Fruit fly (Drosophila melanogaster) ovary, adult (tissue): ENCODE data around the gene CG13252.

Source experiments
- CG17801 ChIP-seq: fragments of 200-800 bp; optimal IDR thresholded peaks from 2 replicates; lab custom pipeline; 2019; ENCODE audit warnings: missing biosample characterization, mild to moderate bottlenecking, missing genetic modification characterization, moderate library complexity; ENCODE audit not compliant: partially characterized antibody

The CG13252 gene

DNA sequence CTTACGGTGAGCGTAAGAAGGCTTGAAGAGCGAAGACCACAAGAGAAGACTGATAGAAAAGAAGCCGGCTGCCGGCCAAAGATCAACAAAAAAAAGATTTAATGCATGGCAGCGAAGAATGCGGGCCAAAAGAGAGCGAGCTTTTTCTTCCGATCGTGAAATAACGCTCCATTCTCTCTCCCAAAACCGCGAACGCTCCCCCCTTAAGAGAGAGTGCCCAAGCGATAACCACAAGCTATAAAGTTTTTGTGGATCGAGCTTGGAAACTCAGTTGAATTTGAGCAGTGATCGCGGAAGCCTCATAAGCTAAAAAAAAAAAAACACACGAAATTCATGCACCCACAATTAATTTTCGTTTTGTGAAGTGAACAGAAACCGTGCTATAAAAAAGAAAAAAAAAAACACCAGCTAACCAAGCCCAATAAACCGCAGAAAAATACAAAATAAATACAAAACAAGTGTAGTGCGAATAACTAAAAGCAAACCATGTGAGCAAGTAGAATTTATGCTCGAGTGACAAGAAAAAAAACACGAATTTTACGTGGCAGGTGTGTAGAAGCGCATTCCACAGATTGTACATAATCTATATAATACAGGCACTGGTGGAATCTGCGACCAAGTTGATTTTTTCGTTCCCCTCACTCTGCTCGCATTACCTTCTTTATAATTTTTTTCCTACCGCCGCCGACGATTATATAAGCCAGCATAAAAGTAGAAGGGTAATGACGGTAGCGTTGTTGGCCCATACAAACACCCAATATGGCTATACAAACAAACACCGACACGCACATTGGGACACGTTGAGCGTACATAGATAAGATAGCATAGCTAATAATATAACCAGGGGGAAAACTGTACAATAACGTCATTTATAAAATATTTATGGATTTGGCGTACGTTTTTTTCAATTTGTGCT is at the start of gene CG13252:
TSS of gene CG13252 (plus strand) at position 269 of the 916 bp plus-strand sequence.
- TF ChIP-seq CG17801 (GFP tag; lab: Kevin White, UChicago): peak; percentile 78

DNA sequence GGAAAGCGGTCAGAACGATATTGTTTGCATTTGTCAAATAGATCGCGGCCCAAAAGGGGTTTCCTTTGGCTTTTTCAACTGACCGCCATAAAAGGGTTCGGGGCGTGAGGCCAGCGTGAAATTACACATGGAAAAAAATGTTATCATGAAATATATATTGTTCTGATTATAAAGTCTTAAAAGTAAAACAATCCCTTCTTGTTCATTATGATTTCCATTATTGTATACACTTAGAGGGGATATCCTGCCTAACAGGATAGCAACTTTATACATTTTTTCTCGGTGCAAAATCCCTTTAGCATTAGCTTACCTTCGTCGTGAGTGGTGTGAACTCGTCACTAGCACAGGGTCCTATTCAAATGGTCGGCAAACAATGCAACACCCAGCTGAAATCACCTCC is 45.3 kb upstream of the CG13252 start:
- no peak for TF ChIP-seq CG17801 (GFP tag; lab: Kevin White, UChicago)

DNA sequence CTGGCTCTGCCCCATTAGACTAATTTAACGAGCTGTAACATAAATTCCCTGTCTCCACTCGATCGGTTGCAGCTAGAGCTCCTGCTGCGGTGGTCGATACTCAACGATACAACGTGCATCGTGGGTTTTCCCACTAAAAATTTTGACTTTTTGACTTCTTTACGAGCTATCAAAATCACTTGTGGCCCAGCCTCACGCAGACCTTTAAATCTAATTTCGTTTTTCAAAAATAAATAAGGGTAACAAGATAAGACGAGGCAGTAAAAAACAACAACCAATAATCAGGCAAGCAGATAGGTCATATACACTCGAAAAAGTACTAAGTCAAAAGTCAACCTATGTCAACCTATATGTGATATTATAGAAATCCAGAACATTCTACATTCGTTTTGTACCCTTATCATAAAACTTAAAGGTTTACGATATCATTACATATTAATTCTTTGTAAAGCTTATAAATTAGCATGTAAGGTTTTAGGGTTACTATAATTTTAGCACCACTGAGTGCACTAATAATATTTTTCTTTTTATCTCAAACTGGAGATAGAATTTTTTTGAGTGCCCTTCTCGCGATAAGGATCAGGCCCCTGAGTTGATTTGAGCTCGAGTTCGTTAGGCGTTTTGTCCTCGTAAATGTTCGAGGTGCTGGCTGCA is 43.1 kb upstream of the CG13252 start:
- TF ChIP-seq CG17801 (GFP tag; lab: Kevin White, UChicago): no peak

DNA sequence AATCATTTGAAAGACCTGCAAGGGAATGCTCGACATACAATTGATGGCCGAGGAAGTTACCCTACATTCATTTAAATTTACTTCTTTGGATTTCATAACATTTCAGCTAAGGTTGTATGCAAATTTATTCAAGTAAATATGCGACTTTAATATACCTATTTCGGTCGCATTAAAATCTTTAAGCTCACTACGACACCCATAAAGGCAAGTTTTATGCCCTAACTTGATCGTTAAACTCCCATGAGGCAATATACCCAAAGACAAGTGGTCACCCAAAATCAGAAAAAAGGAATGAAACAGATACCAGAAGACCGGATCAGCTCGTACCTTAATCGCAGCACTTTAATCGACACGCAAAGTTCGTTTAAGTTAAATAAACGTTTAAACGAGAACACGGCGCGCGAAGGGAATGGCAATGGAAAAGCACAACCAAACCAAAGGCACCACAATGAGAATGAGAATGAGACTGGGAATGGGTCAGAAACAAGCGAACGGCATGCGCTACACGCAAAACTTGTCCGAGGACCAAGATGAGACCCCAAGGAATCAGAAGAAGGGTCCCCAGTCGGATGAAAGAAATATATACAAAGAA is 42.1 kb upstream of the CG13252 start:
- TF ChIP-seq CG17801 (GFP tag; lab: Kevin White, UChicago): no peak

DNA sequence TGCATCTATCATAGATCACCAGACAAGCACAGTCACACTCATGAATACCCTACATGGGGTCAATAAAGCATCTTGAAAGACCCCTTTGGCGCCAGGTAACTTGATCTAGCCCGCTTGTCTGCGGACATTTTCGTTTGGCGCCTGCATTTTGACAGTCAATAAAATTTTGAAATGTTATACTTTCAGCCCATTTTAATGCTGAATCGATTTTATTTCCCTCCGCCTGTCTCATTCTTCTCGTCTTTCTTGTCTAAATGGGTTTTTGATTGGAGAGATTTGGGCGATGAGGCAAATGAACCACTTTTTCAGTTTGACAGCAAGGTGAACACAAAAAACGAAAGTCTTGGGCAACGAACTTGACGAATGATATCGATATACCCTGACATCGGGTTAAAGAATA is 40.3 kb upstream of the CG13252 start:
- TF ChIP-seq CG17801 (GFP tag; lab: Kevin White, UChicago): no peak

DNA sequence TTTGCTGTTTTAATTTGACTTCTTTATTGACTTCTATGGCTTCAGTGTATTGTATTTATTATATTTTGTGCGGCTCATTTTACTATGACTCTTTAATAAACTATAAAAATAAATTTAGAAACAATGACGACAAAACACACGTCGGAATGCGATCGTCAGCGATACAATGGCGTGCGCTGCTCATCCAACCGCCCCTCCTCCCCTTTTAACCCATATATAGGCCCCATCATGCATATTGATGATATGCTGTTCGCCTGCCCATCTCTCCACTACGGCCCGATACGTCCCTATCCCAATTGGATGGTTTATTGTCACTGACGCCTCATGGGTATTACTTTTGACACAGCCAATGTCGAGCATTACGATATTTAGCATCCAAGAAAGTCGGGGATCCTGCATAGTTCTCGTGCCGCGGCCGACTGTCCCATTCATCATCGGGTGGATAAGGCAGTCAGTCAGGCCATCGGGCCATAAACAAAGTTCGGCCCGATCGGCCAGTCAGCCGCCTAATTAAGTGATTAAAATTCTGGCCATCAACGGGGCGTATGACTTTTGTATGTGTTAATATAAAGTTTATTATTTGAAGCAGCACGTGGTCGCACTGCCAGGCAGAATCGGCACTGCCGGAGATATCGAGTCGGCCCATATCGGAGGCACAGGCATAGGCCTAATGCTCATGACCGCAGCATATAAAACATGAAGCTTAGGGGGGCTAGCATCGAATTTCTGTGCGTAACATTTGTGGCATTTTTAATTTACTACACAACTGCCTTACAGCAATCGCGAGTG is 39.3 kb upstream of the CG13252 start:
- TF ChIP-seq CG17801 (GFP tag; lab: Kevin White, UChicago): no peak

DNA sequence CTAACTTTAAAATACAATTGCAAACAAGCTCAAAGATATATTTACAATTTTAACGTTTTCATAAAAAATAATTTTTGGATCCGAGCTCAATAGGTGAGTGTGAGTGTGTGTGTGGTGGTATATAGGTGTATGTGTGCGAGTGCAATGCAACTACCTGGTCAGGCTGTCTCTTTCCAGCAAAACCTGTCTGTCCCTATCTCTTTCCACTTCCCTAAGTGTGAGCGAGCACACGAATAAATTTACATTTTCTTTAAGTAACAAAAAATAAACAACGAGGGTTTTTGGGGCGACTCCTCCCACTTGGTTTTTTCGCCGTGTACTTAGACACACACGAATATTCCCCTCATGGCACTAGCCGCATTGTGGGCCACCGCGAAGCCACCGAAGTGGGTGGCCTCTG is 37.9 kb upstream of the CG13252 start:
- no peak for TF ChIP-seq CG17801 (GFP tag; lab: Kevin White, UChicago)

DNA sequence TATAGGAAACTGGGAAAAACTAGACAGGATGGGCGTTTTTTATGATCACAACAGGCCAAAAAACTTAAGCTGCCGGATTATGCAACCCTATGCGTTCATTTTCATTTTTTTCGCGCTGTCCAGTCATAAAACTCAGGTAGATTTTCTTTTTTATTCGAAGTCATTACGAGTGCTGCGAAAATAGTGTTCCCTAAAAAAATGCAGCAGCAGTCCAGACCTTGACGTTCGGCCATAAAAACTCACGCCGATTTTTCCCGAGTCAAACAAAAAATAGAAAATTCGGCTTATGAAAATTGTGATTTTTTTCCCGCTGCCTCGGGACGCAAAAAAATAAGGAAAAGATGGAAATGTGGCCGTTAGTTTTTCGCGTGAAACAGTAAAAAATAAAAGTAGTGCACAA is 35.8 kb upstream of the CG13252 start:
- TF ChIP-seq CG17801 (GFP tag; lab: Kevin White, UChicago): no peak

DNA sequence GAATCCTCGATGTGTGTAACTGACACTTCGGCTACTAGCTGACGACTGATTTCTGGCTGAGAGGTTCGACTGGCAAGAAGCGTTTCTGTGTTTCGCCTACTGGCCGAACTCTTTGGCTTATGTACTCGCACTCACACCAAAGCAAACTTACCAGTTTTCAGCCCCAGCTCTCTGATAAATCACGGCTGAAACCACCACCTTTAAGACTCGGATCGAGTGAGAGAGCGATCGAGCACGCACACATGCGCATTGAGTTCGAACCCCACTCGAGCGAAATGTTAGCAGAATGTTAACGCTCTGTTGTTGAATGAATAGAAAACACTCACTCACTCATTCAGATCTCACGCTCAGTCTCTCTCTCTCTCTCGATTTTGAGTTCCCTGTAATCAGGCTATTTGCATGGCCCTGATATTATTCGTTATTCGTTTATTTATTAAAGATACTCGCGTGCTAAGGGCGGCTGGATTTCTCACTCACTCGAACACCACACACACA is 35.0 kb upstream of the CG13252 start, which contains the start of gene kni:
TSS of gene kni (minus strand) at position 51 of the 495 bp plus-strand sequence.
- TF ChIP-seq CG17801 (GFP tag; lab: Kevin White, UChicago): no peak

DNA sequence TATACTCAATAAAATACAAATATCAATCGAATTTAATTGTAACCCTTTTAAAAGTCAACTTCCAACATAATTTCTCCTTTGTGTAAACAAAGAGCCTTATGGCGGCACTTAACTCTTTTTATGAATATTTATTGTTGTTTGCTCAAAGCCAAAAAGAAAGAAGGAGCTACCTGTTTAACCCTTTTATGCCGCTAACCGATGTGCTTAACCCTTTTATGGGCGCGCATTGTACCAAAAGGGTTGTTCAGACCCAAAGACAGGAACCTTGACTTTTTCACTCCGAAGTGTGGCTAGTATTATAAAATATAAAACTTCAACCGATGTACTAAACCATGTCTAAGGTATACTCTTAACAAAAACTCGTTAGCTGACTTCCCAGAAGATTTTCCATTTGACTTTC is 33.9 kb upstream of the CG13252 start:
- no peak for TF ChIP-seq CG17801 (GFP tag; lab: Kevin White, UChicago)

DNA sequence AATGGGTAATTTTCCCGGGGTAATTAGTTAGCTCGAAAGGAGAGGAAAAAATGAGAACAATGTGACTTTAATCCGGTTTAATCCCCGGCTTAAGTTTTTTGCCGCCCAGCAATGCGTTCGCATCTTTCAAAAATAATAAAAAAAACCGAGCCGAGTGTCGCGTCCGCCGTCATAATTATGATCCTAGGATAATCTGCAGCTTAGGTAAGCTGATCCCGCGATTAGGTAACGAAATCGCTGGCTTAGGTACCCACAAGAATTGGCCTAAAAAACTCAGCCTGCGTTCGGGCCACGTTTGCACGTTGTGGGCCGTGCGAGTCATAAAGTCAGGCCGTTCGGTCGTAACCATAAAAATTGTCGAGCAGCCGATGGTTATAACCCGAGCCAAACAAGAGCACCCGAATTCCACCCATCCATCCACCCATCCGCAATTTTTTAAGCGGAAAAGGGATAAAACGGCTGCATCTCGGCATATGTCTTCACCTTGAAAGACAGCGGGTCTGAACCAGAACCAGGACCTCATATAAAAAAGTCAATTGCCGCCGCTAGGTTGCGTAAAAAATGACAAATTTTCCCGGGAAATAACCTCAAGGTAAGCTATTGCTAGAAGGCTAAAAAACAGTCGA is 33.1 kb upstream of the CG13252 start:
- TF ChIP-seq CG17801 (GFP tag; lab: Kevin White, UChicago): no peak

DNA sequence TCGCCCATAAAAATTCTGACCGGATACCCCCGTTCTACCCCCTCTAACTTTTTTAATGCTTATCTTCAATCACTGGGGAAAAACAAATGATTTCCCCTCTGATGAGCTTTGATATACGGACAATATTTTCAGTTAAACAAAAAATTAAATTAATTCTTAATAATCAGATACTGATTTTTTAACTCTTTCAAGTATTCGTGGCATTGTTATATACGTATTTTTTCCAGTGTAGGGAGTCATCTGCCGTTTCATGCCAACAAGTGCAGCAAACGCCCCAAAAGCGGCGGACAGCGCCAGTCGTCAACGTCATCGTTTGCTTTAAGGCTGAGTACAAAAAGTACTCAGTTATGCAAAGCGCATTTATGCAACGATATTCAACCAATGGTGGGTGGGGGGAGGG is 29.7 kb upstream of the CG13252 start:
- TF ChIP-seq CG17801 (GFP tag; lab: Kevin White, UChicago): no peak

DNA sequence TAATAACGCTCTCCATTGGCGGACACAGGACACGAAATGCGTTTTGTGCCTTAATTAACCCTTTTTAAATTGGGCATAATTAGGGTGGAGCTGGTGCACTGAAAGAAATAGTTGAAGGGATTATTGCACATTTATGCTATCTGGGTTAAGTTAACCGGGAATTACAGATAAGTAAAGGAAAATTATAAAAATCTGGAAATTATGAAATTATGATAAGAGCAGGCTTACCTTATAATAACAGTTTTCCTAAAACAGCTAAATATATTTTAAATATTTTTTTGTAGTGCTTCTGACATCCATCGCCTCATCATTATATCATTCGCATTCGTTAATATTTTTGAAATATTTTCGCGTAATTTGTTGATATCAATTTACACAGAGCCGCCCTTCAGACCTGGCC is 23.2 kb upstream of the CG13252 start:
- TF ChIP-seq CG17801 (GFP tag; lab: Kevin White, UChicago): no peak
